Worm (Caenorhabditis elegans): ENCODE data around the gene F09A5.3.
A peak's percentile ranks its signal among the peaks of the same experiment; 100 is the strongest.

F09A5.3 gene

DNA sequence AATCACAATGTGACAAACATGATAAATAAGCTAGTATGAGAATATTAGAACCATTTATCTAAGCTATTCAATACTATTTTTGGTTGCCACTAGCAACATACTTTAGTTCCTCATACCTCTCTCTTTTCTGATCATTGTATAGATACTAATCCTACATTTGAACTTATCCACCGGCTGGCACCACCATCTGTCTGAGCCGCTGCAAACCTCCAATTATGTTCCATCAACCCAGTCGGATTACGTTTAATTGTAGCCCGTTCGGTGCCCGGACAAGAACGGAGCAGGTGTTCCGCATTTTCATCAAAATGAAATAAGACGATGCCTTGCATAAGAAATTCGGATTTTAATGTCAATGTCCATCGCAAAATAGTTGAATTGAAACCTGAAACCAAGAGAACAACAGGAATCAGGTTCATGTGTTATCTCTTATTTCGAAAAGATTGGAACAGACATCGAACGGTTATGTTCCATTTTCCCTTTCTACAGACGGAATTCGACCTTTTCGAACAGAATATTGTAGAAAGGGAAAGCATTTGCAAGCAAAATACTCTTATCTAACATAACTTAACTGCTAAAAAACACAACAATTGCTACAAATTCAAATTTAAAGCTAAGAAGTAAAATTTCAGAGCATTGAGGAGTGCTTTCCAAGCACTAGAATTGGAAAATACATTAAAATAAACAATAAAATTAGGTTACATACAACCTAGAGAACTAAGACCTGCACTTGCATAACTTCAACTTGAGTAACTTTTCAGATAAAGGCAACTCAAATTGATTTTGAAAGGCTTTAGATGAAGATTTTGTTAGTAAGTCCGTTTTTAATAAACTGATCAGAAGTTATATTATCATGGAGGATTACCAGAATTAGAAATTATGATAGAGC is 4.8 kb downstream of the F09A5.3 start:
- TF ChIP-seq ces-1 (GFP tag; optimal IDR thresholded peaks at IDR 0.05) (peak; percentile 64), unc-39 (tag; optimal IDR thresholded peaks at IDR 0.05) (no peak), blmp-1 (tag; optimal IDR thresholded peaks at IDR 0.05) (peak; percentile 79), cnd-1 (tag; optimal IDR thresholded peaks at IDR 0.05) (peak; percentile 97), nhr-2 (tag; optimal IDR thresholded peaks at IDR 0.05) (peak; percentile 97), lin-32 (GFP tag; optimal IDR thresholded peaks at IDR 0.05) (peak; percentile 95), mls-2 (tag; optimal IDR thresholded peaks at IDR 0.05) (peak; percentile 31), ceh-43 (GFP tag; optimal IDR thresholded peaks at IDR 0.05) (peak; percentile 47), pha-4 (tag; optimal IDR thresholded peaks at IDR 0.05) (no peak), nhr-76 (tag; optimal IDR thresholded peaks at IDR 0.05) (no peak), sptf-1 (tag; optimal IDR thresholded peaks at IDR 0.05) (peak; percentile 72), ztf-11 (tag; optimal IDR thresholded peaks at IDR 0.05) (peak; percentile 71), sem-2 (GFP tag; optimal IDR thresholded peaks at IDR 0.05) (no peak), drap-1 (GFP tag; optimal IDR thresholded peaks at IDR 0.05) (no peak)

DNA sequence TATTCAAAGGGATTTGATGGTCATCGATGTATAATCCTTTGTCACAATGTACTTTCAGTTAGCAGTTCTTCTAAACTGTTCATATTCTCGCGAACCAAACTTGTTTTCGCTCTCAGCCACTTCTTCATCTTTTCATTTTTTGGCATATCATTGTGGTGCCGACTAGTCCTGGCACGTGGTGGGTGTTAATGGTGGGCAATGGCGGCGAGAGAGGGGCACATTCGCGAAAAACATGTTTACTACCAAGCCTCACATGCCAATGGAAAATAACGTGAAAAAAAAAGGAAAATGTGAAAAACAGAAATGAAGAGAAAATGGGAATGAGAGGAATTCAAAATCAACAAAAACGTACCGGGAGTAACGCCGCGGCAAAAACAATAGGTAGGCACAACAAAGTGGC is 5.7 kb downstream of the F09A5.3 start:
- TF ChIP-seq hlh-1 (tag; optimal IDR thresholded peaks at IDR 0.05) = no peak
- no peak for TF ChIP-seq nhr-237 (tag; optimal IDR thresholded peaks at IDR 0.05)
- no peak for TF ChIP-seq lin-13 (tag; optimal IDR thresholded peaks at IDR 0.05)
- TF ChIP-seq nhr-76 (tag; optimal IDR thresholded peaks at IDR 0.05) = no peak
- TF ChIP-seq ham-2 (GFP tag; optimal IDR thresholded peaks at IDR 0.05) = no peak
- no peak for TF ChIP-seq tbx-8 (GFP tag; optimal IDR thresholded peaks at IDR 0.05)
- no peak for TF ChIP-seq elt-1 (tag; optimal IDR thresholded peaks at IDR 0.05; ENCODE audit: borderline replicate concordance, insufficient read depth)
- no peak for TF ChIP-seq bed-3 (GFP tag; optimal IDR thresholded peaks at IDR 0.05)

ce11 chrX:13154514-13154913 is 13.1 kb downstream of the F09A5.3 start:
- TF ChIP-seq ces-1 (GFP tag; optimal IDR thresholded peaks at IDR 0.05) = peak; percentile 28
- TF ChIP-seq nhr-28 (tag; optimal IDR thresholded peaks at IDR 0.05) = no peak

DNA sequence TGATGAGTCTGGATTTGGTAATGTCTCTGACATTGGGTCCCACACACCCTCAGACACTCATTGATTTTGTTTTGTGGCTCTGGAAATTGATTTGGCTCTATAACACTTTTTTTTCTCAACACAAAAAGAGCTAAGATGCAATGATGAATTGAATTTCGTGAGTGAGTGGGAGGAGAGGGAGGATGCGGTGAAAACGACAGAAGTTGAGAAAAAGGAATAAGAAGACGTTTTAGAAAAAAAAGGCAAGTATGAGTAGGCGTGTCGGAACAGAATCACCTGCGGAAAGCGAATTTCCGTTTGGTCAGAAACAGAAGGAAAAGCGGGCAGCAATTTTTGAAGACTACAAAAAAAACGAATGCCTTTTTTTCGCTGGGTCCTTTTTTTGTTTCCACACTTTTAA is 14.3 kb downstream of the F09A5.3 start:
- TF ChIP-seq unc-62 (GFP tag; optimal IDR thresholded peaks at IDR 0.05) = no peak
- peak; percentile 11 for TF ChIP-seq ces-1 (GFP tag; optimal IDR thresholded peaks at IDR 0.05)
- TF ChIP-seq bed-3 (GFP tag; optimal IDR thresholded peaks at IDR 0.05) = no peak

- no peak for TF ChIP-seq nhr-28 (tag; optimal IDR thresholded peaks at IDR 0.05)
Observed at ce11 chrX:13157112-13157768, 15.8 kb downstream of the F09A5.3 start.

DNA sequence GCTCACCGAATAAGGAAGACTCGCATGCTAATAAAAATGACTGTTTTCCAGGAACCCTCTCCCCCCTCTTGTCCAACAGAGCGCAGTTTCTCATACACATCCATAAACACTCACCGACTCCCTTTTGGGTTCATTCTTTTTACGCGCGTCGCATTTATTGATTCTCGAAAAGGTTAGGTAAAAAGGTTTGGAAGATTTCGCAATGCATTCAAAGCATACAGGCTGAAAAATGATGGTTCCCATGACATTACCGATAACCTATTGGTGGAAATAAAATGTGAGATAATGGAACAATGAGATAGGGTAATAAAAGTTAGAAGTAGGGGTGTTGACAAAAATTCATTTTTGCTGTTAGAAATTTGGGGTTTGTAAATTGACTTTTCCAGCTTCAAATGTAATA is 17.1 kb downstream of the F09A5.3 start:
- TF ChIP-seq tbx-8 (GFP tag; optimal IDR thresholded peaks at IDR 0.05) (no peak), zip-8 (tag; optimal IDR thresholded peaks at IDR 0.05) (no peak), hlh-1 (tag; optimal IDR thresholded peaks at IDR 0.05) (no peak), nhr-28 (tag; optimal IDR thresholded peaks at IDR 0.05) (no peak), unc-62 (GFP tag; optimal IDR thresholded peaks at IDR 0.05) (no peak), flh-1 (GFP tag; optimal IDR thresholded peaks at IDR 0.05) (no peak), blmp-1 (tag; optimal IDR thresholded peaks at IDR 0.05) (no peak), elt-3 (tag; optimal IDR thresholded peaks at IDR 0.05) (no peak), nhr-237 (tag; optimal IDR thresholded peaks at IDR 0.05) (no peak), mep-1 (tag; optimal IDR thresholded peaks at IDR 0.05) (no peak), sem-2 (GFP tag; optimal IDR thresholded peaks at IDR 0.05) (no peak), mls-2 (tag; optimal IDR thresholded peaks at IDR 0.05) (no peak), lsy-2 (tag; optimal IDR thresholded peaks at IDR 0.05) (no peak), unc-120 (tag; optimal IDR thresholded peaks at IDR 0.05; ENCODE audit: poor library complexity, severe bottlenecking) (no peak), ceh-43 (GFP tag; optimal IDR thresholded peaks at IDR 0.05) (no peak), mab-5 (tag; optimal IDR thresholded peaks at IDR 0.05) (no peak), M03D4.4 (tag; optimal IDR thresholded peaks at IDR 0.05) (no peak)
